Fruit fly (Drosophila melanogaster) whole organism, prepupa: ENCODE measurements around the gene CG33669.
A peak's percentile ranks its signal among the peaks of the same experiment; 100 is the strongest.

Experiments used
- Blimp-1 ChIP-seq: fragments of 200-800 bp; sonication (Bioruptor generic); optimal IDR thresholded peaks from 3 replicates; lab custom pipeline; 2017; ENCODE audit warnings: missing biosample characterization, missing genetic modification characterization, mild to moderate bottlenecking, moderate library complexity, missing genetic modification reagents
- CG10669 ChIP-seq: fragments of 200-800 bp; sonication (Bioruptor generic); optimal IDR thresholded peaks from 3 replicates; lab custom pipeline; 2018; ENCODE audit warnings: missing biosample characterization, mild to moderate bottlenecking, missing genetic modification characterization, moderate library complexity
- CG11294 ChIP-seq: fragments of 200-800 bp; sonication (Bioruptor generic); IDR thresholded peaks from 2 replicates; pipeline ENCODE4 v1.3.6; 2022; ENCODE audit warnings: missing biosample characterization, missing genetic modification characterization
- CG11762 ChIP-seq: fragments of 200-800 bp; sonication (Bioruptor generic); optimal IDR thresholded peaks from 3 replicates; lab custom pipeline; 2016; ENCODE audit warnings: missing biosample characterization, missing genetic modification characterization; ENCODE audit not compliant: insufficient read depth
- CG11902 ChIP-seq: fragments of 200-800 bp; sonication (Bioruptor generic); optimal IDR thresholded peaks from 3 replicates; lab custom pipeline; 2016; ENCODE audit warnings: missing biosample characterization, missing genetic modification characterization
- CG15336 ChIP-seq: fragments of 200-800 bp; sonication (Bioruptor generic); IDR thresholded peaks from 2 replicates; pipeline ENCODE4 v1.3.6; 2022; ENCODE audit warnings: missing biosample characterization, missing genetic modification characterization
- CG1621 ChIP-seq: fragments of 200-800 bp; sonication (Bioruptor generic); optimal IDR thresholded peaks from 3 replicates; lab custom pipeline; 2018; ENCODE audit warnings: missing biosample characterization, mild to moderate bottlenecking, missing genetic modification characterization
- CG16779 ChIP-seq: fragments of 200-800 bp; sonication (Bioruptor generic); optimal IDR thresholded peaks from 3 replicates; lab custom pipeline; 2017; ENCODE audit warnings: missing biosample characterization, mild to moderate bottlenecking, missing genetic modification characterization
- CG3032 ChIP-seq: fragments of 200-800 bp; optimal IDR thresholded peaks from 2 replicates; lab custom pipeline; 2019; ENCODE audit warnings: missing biosample characterization, mild to moderate bottlenecking, missing genetic modification characterization, moderate library complexity
- CG32006 ChIP-seq: fragments of 200-800 bp; sonication (Bioruptor generic); optimal IDR thresholded peaks from 3 replicates; lab custom pipeline; 2017; ENCODE audit warnings: missing biosample characterization, mild to moderate bottlenecking, missing genetic modification characterization
- CG34406 ChIP-seq: fragments of 200-800 bp; sonication (Bioruptor generic); optimal IDR thresholded peaks from 3 replicates; lab custom pipeline; 2016; ENCODE audit warnings: missing biosample characterization, missing genetic modification characterization
- CG3919 ChIP-seq: fragments of 200-800 bp; sonication (Bioruptor generic); optimal IDR thresholded peaks from 3 replicates; lab custom pipeline; 2016; ENCODE audit warnings: missing biosample characterization, missing genetic modification characterization
- CG4318 ChIP-seq: fragments of 200-800 bp; sonication (Bioruptor generic); optimal IDR thresholded peaks from 3 replicates; lab custom pipeline; 2017; ENCODE audit warnings: missing biosample characterization, mild to moderate bottlenecking, missing genetic modification characterization
- CG6163 ChIP-seq: fragments of 200-800 bp; sonication (Bioruptor generic); IDR thresholded peaks from 3 replicates; pipeline ENCODE4 v1.3.6; 2022; ENCODE audit warnings: missing biosample characterization, missing genetic modification characterization
- CG6276 ChIP-seq: fragments of 200-800 bp; sonication (Bioruptor generic); optimal IDR thresholded peaks from 2 replicates; lab custom pipeline; 2017; ENCODE audit warnings: missing biosample characterization, mild to moderate bottlenecking, missing genetic modification characterization
- CG6792 ChIP-seq: fragments of 200-800 bp; sonication (Bioruptor generic); optimal IDR thresholded peaks from 3 replicates; lab custom pipeline; 2016; ENCODE audit warnings: missing biosample characterization, missing genetic modification characterization
- CG6808 ChIP-seq: fragments of 200-800 bp; sonication (Bioruptor generic); optimal IDR thresholded peaks from 3 replicates; lab custom pipeline; 2017; ENCODE audit warnings: missing biosample characterization, missing genetic modification characterization, mild to moderate bottlenecking, moderate library complexity, missing genetic modification reagents
- CG7368 ChIP-seq: fragments of 200-800 bp; sonication (Bioruptor generic); optimal IDR thresholded peaks from 3 replicates; lab custom pipeline; 2016; ENCODE audit warnings: missing biosample characterization, missing genetic modification characterization
- CG8119 ChIP-seq: fragments of 200-800 bp; sonication (Bioruptor generic); IDR thresholded peaks from 3 replicates; pipeline ENCODE4 v1.3.6; 2022; ENCODE audit warnings: missing biosample characterization, missing genetic modification characterization
- CG8319 ChIP-seq: fragments of 200-800 bp; sonication (Bioruptor generic); optimal IDR thresholded peaks from 3 replicates; lab custom pipeline; 2016; ENCODE audit warnings: missing biosample characterization, missing genetic modification characterization
- CG8632 ChIP-seq: fragments of 200-800 bp; sonication (Bioruptor generic); optimal IDR thresholded peaks from 3 replicates; lab custom pipeline; 2016; ENCODE audit warnings: missing biosample characterization, missing genetic modification characterization
- CG9139 ChIP-seq: fragments of 200-800 bp; sonication (Bioruptor generic); optimal IDR thresholded peaks from 3 replicates; lab custom pipeline; 2017; ENCODE audit warnings: missing biosample characterization, mild to moderate bottlenecking, missing genetic modification characterization
- Eip75B ChIP-seq: fragments of 200-800 bp; sonication (Bioruptor generic); optimal IDR thresholded peaks from 3 replicates; lab custom pipeline; 2016; ENCODE audit warnings: missing biosample characterization, missing genetic modification characterization
- Eip78C ChIP-seq: fragments of 200-800 bp; sonication (Bioruptor generic); peaks from one replicate; lab custom pipeline; 2016; ENCODE audit warnings: missing biosample characterization, missing genetic modification characterization
- Ets21C ChIP-seq: fragments of 200-800 bp; sonication (Bioruptor generic); optimal IDR thresholded peaks from 3 replicates; lab custom pipeline; 2016; ENCODE audit warnings: missing biosample characterization, missing genetic modification characterization
- Ets96B ChIP-seq: fragments of 200-800 bp; optimal IDR thresholded peaks from 2 replicates; lab custom pipeline; 2019; ENCODE audit warnings: missing biosample characterization, mild to moderate bottlenecking, missing genetic modification characterization, moderate library complexity
- Hr39 ChIP-seq: fragments of 200-800 bp; sonication (Bioruptor generic); optimal IDR thresholded peaks from 2 replicates; lab custom pipeline; 2016; ENCODE audit warnings: missing biosample characterization, missing genetic modification characterization
- Hr4 ChIP-seq: fragments of 200-800 bp; sonication (Bioruptor generic); optimal IDR thresholded peaks from 3 replicates; lab custom pipeline; 2016; ENCODE audit warnings: missing biosample characterization, missing genetic modification characterization
- Lpt ChIP-seq: fragments of 200-800 bp; sonication (Bioruptor generic); optimal IDR thresholded peaks from 3 replicates; lab custom pipeline; 2016; ENCODE audit warnings: missing biosample characterization, missing genetic modification characterization
- Met ChIP-seq: fragments of 200-800 bp; sonication (Bioruptor generic); optimal IDR thresholded peaks from 3 replicates; lab custom pipeline; 2016; ENCODE audit warnings: missing biosample characterization, missing genetic modification characterization
- Smox ChIP-seq: fragments of 200-800 bp; sonication (Bioruptor generic); optimal IDR thresholded peaks from 3 replicates; lab custom pipeline; 2016; ENCODE audit warnings: missing biosample characterization, missing genetic modification characterization
- Sox14 ChIP-seq: fragments of 200-800 bp; sonication (Bioruptor generic); optimal IDR thresholded peaks from 3 replicates; lab custom pipeline; 2016; ENCODE audit warnings: missing biosample characterization, missing genetic modification characterization
- Sox15 ChIP-seq: fragments of 200-800 bp; sonication (Bioruptor generic); optimal IDR thresholded peaks from 3 replicates; lab custom pipeline; 2016; ENCODE audit warnings: missing biosample characterization, missing genetic modification characterization
- achi ChIP-seq: fragments of 200-800 bp; sonication (Bioruptor generic); optimal IDR thresholded peaks from 3 replicates; lab custom pipeline; 2016; ENCODE audit warnings: missing biosample characterization, missing genetic modification characterization
- acj6 ChIP-seq: fragments of 200-800 bp; sonication (Bioruptor generic); optimal IDR thresholded peaks from 3 replicates; lab custom pipeline; 2016; ENCODE audit warnings: missing biosample characterization, missing genetic modification characterization
- cyc ChIP-seq: fragments of 200-800 bp; sonication (Bioruptor generic); optimal IDR thresholded peaks from 3 replicates; lab custom pipeline; 2016; ENCODE audit warnings: missing biosample characterization, missing genetic modification characterization
- dac ChIP-seq: fragments of 200-800 bp; sonication (Bioruptor generic); optimal IDR thresholded peaks from 2 replicates; lab custom pipeline; 2017; ENCODE audit warnings: missing biosample characterization, mild to moderate bottlenecking, missing genetic modification characterization
- dsx ChIP-seq: fragments of 200-800 bp; optimal IDR thresholded peaks from 3 replicates; lab custom pipeline; 2019; ENCODE audit warnings: missing biosample characterization, mild to moderate bottlenecking, missing genetic modification characterization, moderate library complexity; ENCODE audit not compliant: poor library complexity, severe bottlenecking
- eg ChIP-seq: fragments of 200-800 bp; sonication (Bioruptor generic); IDR thresholded peaks from 3 replicates; pipeline ENCODE4 v1.3.6; 2022; ENCODE audit warnings: missing biosample characterization, missing genetic modification characterization
- esn ChIP-seq: fragments of 200-800 bp; sonication (Bioruptor generic); optimal IDR thresholded peaks from 2 replicates; lab custom pipeline; 2016; ENCODE audit warnings: missing biosample characterization, mild to moderate bottlenecking, missing genetic modification characterization, moderate library complexity
- fd59A ChIP-seq: fragments of 200-800 bp; sonication (Bioruptor generic); optimal IDR thresholded peaks from 2 replicates; lab custom pipeline; 2017; ENCODE audit warnings: missing biosample characterization, mild to moderate bottlenecking, missing genetic modification characterization, missing genetic modification reagents
- fkh ChIP-seq: fragments of 200-800 bp; sonication (Bioruptor generic); optimal IDR thresholded peaks from 3 replicates; lab custom pipeline; 2017; ENCODE audit warnings: missing biosample characterization, mild to moderate bottlenecking, missing genetic modification characterization, moderate library complexity
- lz ChIP-seq: fragments of 200-800 bp; sonication (Bioruptor generic); optimal IDR thresholded peaks from 3 replicates; lab custom pipeline; 2016; ENCODE audit warnings: missing biosample characterization, missing genetic modification characterization
- net ChIP-seq: fragments of 200-800 bp; sonication (Bioruptor generic); optimal IDR thresholded peaks from 3 replicates; lab custom pipeline; 2016; ENCODE audit warnings: missing biosample characterization, missing genetic modification characterization
- pdm3 ChIP-seq: fragments of 200-800 bp; sonication (Bioruptor generic); optimal IDR thresholded peaks from 3 replicates; lab custom pipeline; 2016; ENCODE audit warnings: missing biosample characterization, missing genetic modification characterization
- salr ChIP-seq, 2 experiments: fragments of 200-800 bp; sonication (Bioruptor generic); optimal IDR thresholded peaks; 3 replicates each; lab custom pipeline; 2016 to 2018; ENCODE audit warnings: missing biosample characterization in 2 of 2, missing genetic modification characterization in 2 of 2, mild to moderate bottlenecking in 1 of 2
- spab ChIP-seq: fragments of 200-800 bp; sonication (Bioruptor generic); optimal IDR thresholded peaks from 2 replicates; lab custom pipeline; 2017; ENCODE audit warnings: missing biosample characterization, mild to moderate bottlenecking, missing genetic modification characterization, missing genetic modification reagents
- ss ChIP-seq, 2 experiments: fragments of 200-800 bp; sonication (Bioruptor generic); optimal IDR thresholded peaks; 2 replicates in 1 of 2; 3 replicates in 1 of 2; lab custom pipeline; 2017 to 2018; ENCODE audit warnings: mild to moderate bottlenecking in 2 of 2, missing biosample characterization in 2 of 2, missing genetic modification characterization in 2 of 2, moderate library complexity in 1 of 2
- svp ChIP-seq: fragments of 200-800 bp; sonication (Bioruptor generic); peaks from one replicate; lab custom pipeline; 2016; ENCODE audit warnings: missing biosample characterization, missing genetic modification characterization
- vri ChIP-seq: fragments of 200-800 bp; sonication (Bioruptor generic); optimal IDR thresholded peaks from 3 replicates; lab custom pipeline; 2016; ENCODE audit warnings: missing biosample characterization, mild to moderate bottlenecking, missing genetic modification characterization

CG33669 gene

DNA sequence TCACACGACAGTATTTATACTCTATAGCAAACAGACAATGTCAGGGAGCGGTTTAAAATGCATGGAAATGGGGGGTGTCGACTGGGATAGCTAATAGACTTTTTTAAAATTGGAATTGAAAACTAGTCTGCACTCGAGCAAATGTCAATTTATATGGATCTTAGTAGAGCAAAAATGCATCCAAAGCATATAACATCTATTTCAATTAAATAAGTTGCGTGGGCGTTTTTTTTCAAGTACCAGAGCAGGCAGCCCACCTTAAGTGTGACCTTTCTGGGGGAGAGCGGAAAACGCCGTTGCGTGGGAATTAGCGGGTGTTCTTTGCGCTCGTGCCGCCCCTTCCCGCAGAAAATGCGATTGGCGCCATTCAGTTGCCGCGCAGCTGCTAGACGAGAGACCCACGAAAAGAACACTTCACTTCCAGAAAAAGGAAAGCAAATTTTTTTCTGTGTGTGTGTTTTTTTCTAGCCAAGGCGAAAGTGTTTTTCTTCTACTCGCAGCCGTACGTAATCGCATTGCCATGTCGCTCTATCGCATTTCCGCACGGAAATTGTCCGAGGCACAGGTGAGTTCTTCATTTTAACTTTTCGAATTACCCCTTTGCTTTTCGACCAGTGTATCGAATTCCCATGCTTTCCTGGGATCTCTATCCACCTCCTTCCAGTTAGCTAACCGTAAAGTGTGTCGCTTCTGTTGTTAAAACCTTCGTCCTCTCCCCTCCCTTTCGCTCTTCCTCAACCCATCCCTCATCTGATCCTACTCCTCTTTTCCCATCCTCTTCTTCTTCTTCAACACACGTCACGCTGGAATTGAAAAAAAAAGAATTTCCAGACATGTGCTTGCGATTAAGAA lies 47.8 kb downstream of the CG33669 start:
- TF ChIP-seq Hr4 (GFP tag; lab: Kevin White, UChicago) (no peak), ss (GFP tag; optimal IDR thresholded peaks at IDR 0.05; lab: Kevin White, UChicago) (no peak), CG34406 (GFP tag; lab: Kevin White, UChicago) (no peak), vri (peak; percentile 53), CG10669 (GFP tag; lab: Kevin White, UChicago) (no peak), svp (GFP tag; lab: Kevin White, UChicago) (peak; percentile 60), Ets96B (tag; lab: Kevin White, UChicago) (no peak), Hr39 (no peak), CG8319 (GFP tag; lab: Kevin White, UChicago) (no peak), achi (GFP tag; lab: Kevin White, UChicago) (peak; percentile 6), Met (GFP tag; lab: Kevin White, UChicago) (no peak), fd59A (no peak), spab (GFP tag; lab: Kevin White, UChicago) (no peak), CG7368 (GFP tag; lab: Kevin White, UChicago) (no peak), dac (no peak), CG3919 (GFP tag; lab: Kevin White, UChicago) (peak; percentile 35), CG1621 (no peak), Eip78C (GFP tag; lab: Kevin White, UChicago) (peak; percentile 81), CG3032 (no peak), salr (GFP tag; optimal IDR thresholded peaks at IDR 0.05; lab: Kevin White, UChicago) (no peak), CG6163 (GFP tag; lab: Robert Waterston, UW) (peak; percentile 57; the same call in 1 of the 3 replicates), CG32006 (GFP tag; lab: Kevin White, UChicago) (peak; percentile 33), CG6792 (GFP tag; lab: Kevin White, UChicago) (no peak), Eip75B (GFP tag; lab: Kevin White, UChicago) (peak; percentile 21), Ets21C (no peak), lz (GFP tag; lab: Kevin White, UChicago) (no peak), fkh (no peak), CG11294 (GFP tag; lab: Robert Waterston, UW) (no peak), acj6 (peak; percentile 9), eg (0 out of 3 replicates have a peak, but pooled peaks have one; percentile 33), Lpt (GFP tag; lab: Kevin White, UChicago) (peak; percentile 12), Smox (GFP tag; lab: Kevin White, UChicago) (peak; percentile 32), cyc (GFP tag; lab: Kevin White, UChicago) (no peak), Sox15 (GFP tag; lab: Kevin White, UChicago) (no peak), Blimp-1 (GFP tag; lab: Kevin White, UChicago) (no peak), CG6276 (GFP tag; lab: Kevin White, UChicago) (peak; percentile 13), esn (peak; percentile 12), CG8119 (GFP tag; lab: Robert Waterston, UW) (no peak; the same call in 2 of the 3 replicates), CG11762 (GFP tag; lab: Kevin White, UChicago) (no peak), CG6808 (GFP tag; lab: Kevin White, UChicago) (no peak), CG15336 (GFP tag; lab: Robert Waterston, UW) (0 out of 2 replicates have a peak, but pooled peaks have one; percentile 20), CG16779 (tag; lab: Kevin White, UChicago) (no peak), CG9139 (no peak), dsx (GFP tag; lab: Kevin White, UChicago) (no peak), CG8632 (GFP tag; lab: Kevin White, UChicago) (no peak), CG11902 (GFP tag; lab: Kevin White, UChicago) (no peak), net (GFP tag; lab: Kevin White, UChicago) (no peak), pdm3 (GFP tag; lab: Kevin White, UChicago) (peak; percentile 3), CG4318 (GFP tag; lab: Kevin White, UChicago) (no peak), Sox14 (GFP tag; lab: Kevin White, UChicago) (no peak)
